Worm (Caenorhabditis elegans) whole organism, L4 larva: Measurements from ENCODE around the gene sdz-19.
A peak's percentile ranks its signal among the peaks of the same experiment; 100 is the strongest.

ENCODE experiments used
- D1046.2 ChIP-seq: fragments of 200-800 bp; sonication (Bioruptor generic); IDR thresholded peaks from 2 replicates; pipeline ENCODE4 v1.3.6; 2022; ENCODE audit warnings: missing genetic modification characterization, missing compliant biosample characterization
- F10B5.3 ChIP-seq: sonication (generic microtip); optimal IDR thresholded peaks from 2 replicates; lab custom pipeline; 2016; ENCODE audit warnings: mild to moderate bottlenecking, missing genetic modification characterization, missing compliant biosample characterization
- F26F4.8 ChIP-seq: fragments of 200-800 bp; sonication (Bioruptor generic); conservative IDR thresholded peaks from 2 replicates; pipeline ENCODE4 v1.3.6; 2022; ENCODE audit warnings: missing genetic modification characterization, missing compliant biosample characterization
- F44E2.7 ChIP-seq: fragments of 200-800 bp; sonication (Bioruptor generic); IDR thresholded peaks from 2 replicates; pipeline ENCODE4 v2.1.2; 2022; ENCODE audit warnings: missing genetic modification characterization, missing compliant biosample characterization
- R02D3.7 ChIP-seq: fragments of 150-350 bp; sonication (generic microtip); optimal IDR thresholded peaks from 3 replicates; lab custom pipeline; 2014; ENCODE audit warnings: missing biosample characterization, missing genetic modification characterization
- T20F7.1 ChIP-seq: fragments of 200-800 bp; sonication (Bioruptor generic); optimal IDR thresholded peaks from 2 replicates; lab custom pipeline; 2018; ENCODE audit warnings: mild to moderate bottlenecking, missing genetic modification characterization, missing compliant biosample characterization
- T26A8.4 ChIP-seq: fragments of 200-800 bp; sonication (Bioruptor generic); IDR thresholded peaks from 2 replicates; pipeline ENCODE4 v1.3.6; 2022; ENCODE audit warnings: missing genetic modification characterization, missing compliant biosample characterization
- Y5F2A.4 ChIP-seq: fragments of 200-800 bp; sonication (Bioruptor generic); optimal IDR thresholded peaks from 2 replicates; lab custom pipeline; 2018; ENCODE audit warnings: mild to moderate bottlenecking, missing genetic modification characterization, missing compliant biosample characterization
- ZK546.5 ChIP-seq, 2 experiments: sonication (generic microtip); optimal IDR thresholded peaks; 2 replicates each; lab custom pipeline; 2017; ENCODE audit warnings: missing biosample characterization in 2 of 2, missing genetic modification characterization in 2 of 2
- ama-1 ChIP-seq: fragments of 150-350 bp; optimal IDR thresholded peaks from 2 replicates; lab custom pipeline; 2014; ENCODE audit warnings: inconsistent platforms, mixed read lengths
- ceh-28 ChIP-seq: fragments of 150-350 bp; optimal IDR thresholded peaks from 2 replicates; lab custom pipeline; 2014; ENCODE audit warnings: missing biosample characterization, missing genetic modification reagents, missing genetic modification characterization
- ceh-62 ChIP-seq: sonication (generic microtip); optimal IDR thresholded peaks from 2 replicates; lab custom pipeline; 2017; ENCODE audit warnings: missing biosample characterization, missing genetic modification characterization
- ceh-82 ChIP-seq: sonication (generic microtip); optimal IDR thresholded peaks from 2 replicates; lab custom pipeline; 2017; ENCODE audit warnings: missing biosample characterization, missing genetic modification characterization
- ces-1 ChIP-seq: fragments of 150-350 bp; sonication (generic microtip); optimal IDR thresholded peaks from 4 replicates; lab custom pipeline; 2014; ENCODE audit warnings: missing biosample characterization, missing genetic modification reagents, missing genetic modification characterization
- cey-2 ChIP-seq: sonication (generic microtip); optimal IDR thresholded peaks from 3 replicates; lab custom pipeline; 2017; ENCODE audit warnings: missing genetic modification characterization, mild to moderate bottlenecking, missing compliant biosample characterization, antibody characterized with exemption, borderline replicate concordance; ENCODE audit not compliant: insufficient read depth
- ctbp-1 ChIP-seq: fragments of 200-800 bp; sonication (Bioruptor generic); IDR thresholded peaks from 2 replicates; pipeline ENCODE4 v1.3.6; 2022; ENCODE audit warnings: missing genetic modification reagents, missing genetic modification characterization, missing compliant biosample characterization
- daf-12 ChIP-seq: fragments of 150-350 bp; optimal IDR thresholded peaks from 2 replicates; lab custom pipeline; 2014; ENCODE audit warnings: missing biosample characterization, missing genetic modification reagents, missing genetic modification characterization
- daf-8 ChIP-seq: fragments of 200-800 bp; sonication (Bioruptor generic); IDR thresholded peaks from 2 replicates; pipeline ENCODE4 v1.3.6; 2022; ENCODE audit warnings: missing genetic modification characterization, missing compliant biosample characterization
- dmd-6 ChIP-seq: fragments of 200-800 bp; sonication (Bioruptor generic); IDR thresholded peaks from 2 replicates; pipeline ENCODE4 v1.3.6; 2022; ENCODE audit warnings: missing genetic modification reagents, missing genetic modification characterization, missing compliant biosample characterization
- duxl-1 ChIP-seq: sonication (generic microtip); optimal IDR thresholded peaks from 2 replicates; lab custom pipeline; 2016; ENCODE audit warnings: mild to moderate bottlenecking, missing genetic modification characterization, moderate library complexity, missing compliant biosample characterization; ENCODE audit not compliant: poor library complexity
- dve-1 ChIP-seq: sonication (generic microtip); optimal IDR thresholded peaks from 2 replicates; lab custom pipeline; 2017; ENCODE audit warnings: antibody characterized with exemption, mild to moderate bottlenecking, missing genetic modification characterization, missing compliant biosample characterization; ENCODE audit not compliant: insufficient read depth
- egl-27 ChIP-seq: sonication (generic microtip); optimal IDR thresholded peaks from 3 replicates; lab custom pipeline; 2017; ENCODE audit warnings: missing biosample characterization, missing genetic modification reagents, missing genetic modification characterization
- gei-8 ChIP-seq: fragments of 200-800 bp; sonication (Bioruptor generic); optimal IDR thresholded peaks from 2 replicates; lab custom pipeline; 2018; ENCODE audit warnings: mild to moderate bottlenecking, missing genetic modification characterization, missing compliant biosample characterization
- hlh-30 ChIP-seq: sonication (generic microtip); optimal IDR thresholded peaks from 2 replicates; lab custom pipeline; 2017; ENCODE audit warnings: antibody characterized with exemption, mild to moderate bottlenecking, missing genetic modification characterization, missing compliant biosample characterization; ENCODE audit not compliant: insufficient read depth
- hmg-1.1 ChIP-seq: fragments of 200-800 bp; sonication (Bioruptor generic); IDR thresholded peaks from 2 replicates; pipeline ENCODE4 v1.3.6; 2022; ENCODE audit warnings: missing genetic modification reagents, missing genetic modification characterization, missing compliant biosample characterization
- lim-7 ChIP-seq: fragments of 200-800 bp; sonication (Bioruptor generic); IDR thresholded peaks from 2 replicates; pipeline ENCODE4 v1.3.6; 2022; ENCODE audit warnings: missing genetic modification characterization, missing compliant biosample characterization
- lin-15B ChIP-seq: fragments of 150-350 bp; sonication (generic microtip); optimal IDR thresholded peaks from 3 replicates; lab custom pipeline; 2014; ENCODE audit warnings: missing biosample characterization, missing genetic modification characterization
- lin-29 ChIP-seq: fragments of 200-800 bp; sonication (Bioruptor generic); IDR thresholded peaks from 2 replicates; pipeline ENCODE4 v1.3.6; 2022; ENCODE audit warnings: missing genetic modification reagents, missing genetic modification characterization, missing compliant biosample characterization
- lin-38 ChIP-seq: fragments of 200-800 bp; sonication (Bioruptor generic); IDR thresholded peaks from 2 replicates; pipeline ENCODE4 v1.3.6; 2022; ENCODE audit warnings: missing genetic modification reagents, missing genetic modification characterization, missing compliant biosample characterization
- lir-3 ChIP-seq: sonication (generic microtip); optimal IDR thresholded peaks from 2 replicates; lab custom pipeline; 2016; ENCODE audit warnings: mild to moderate bottlenecking, missing genetic modification characterization, missing compliant biosample characterization
- mdt-29 ChIP-seq: fragments of 200-800 bp; sonication (Bioruptor generic); IDR thresholded peaks from 2 replicates; pipeline ENCODE4 v1.3.6; 2022; ENCODE audit warnings: missing genetic modification reagents, missing genetic modification characterization, missing compliant biosample characterization
- mep-1 ChIP-seq: fragments of 150-350 bp; sonication (generic microtip); optimal IDR thresholded peaks from 3 replicates; lab custom pipeline; 2014; ENCODE audit warnings: missing biosample characterization, missing genetic modification characterization
- mxl-2 ChIP-seq: fragments of 200-800 bp; sonication (Bioruptor generic); conservative IDR thresholded peaks from 2 replicates; pipeline ENCODE4 v1.3.6; 2022; ENCODE audit warnings: missing genetic modification reagents, missing genetic modification characterization, missing compliant biosample characterization
- nhr-11 ChIP-seq: fragments of 150-350 bp; optimal IDR thresholded peaks from 2 replicates; lab custom pipeline; 2014; ENCODE audit warnings: missing biosample characterization, missing genetic modification characterization
- nhr-111 ChIP-seq: fragments of 200-800 bp; sonication (Bioruptor generic); optimal IDR thresholded peaks from 2 replicates; lab custom pipeline; 2018; ENCODE audit warnings: mild to moderate bottlenecking, missing genetic modification characterization, missing compliant biosample characterization
- nhr-237 ChIP-seq: sonication (generic microtip); optimal IDR thresholded peaks from 2 replicates; lab custom pipeline; 2017; ENCODE audit warnings: missing biosample characterization, missing genetic modification characterization
- nhr-25 ChIP-seq: sonication (generic microtip); optimal IDR thresholded peaks from 2 replicates; lab custom pipeline; 2017; ENCODE audit warnings: missing genetic modification characterization, mild to moderate bottlenecking, missing compliant biosample characterization, antibody characterized with exemption, moderate library complexity, borderline replicate concordance; ENCODE audit not compliant: insufficient read depth
- nhr-28 ChIP-seq: fragments of 150-350 bp; optimal IDR thresholded peaks from 2 replicates; lab custom pipeline; 2014; ENCODE audit warnings: missing biosample characterization, missing genetic modification characterization
- nhr-6 ChIP-seq: fragments of 150-350 bp; optimal IDR thresholded peaks from 2 replicates; lab custom pipeline; 2014; ENCODE audit warnings: missing biosample characterization, missing genetic modification characterization
- nhr-77 ChIP-seq: fragments of 150-350 bp; optimal IDR thresholded peaks from 2 replicates; lab custom pipeline; 2014; ENCODE audit warnings: missing biosample characterization, missing genetic modification characterization
- pha-4 ChIP-seq, 2 experiments: fragments of 150-350 bp in 1 of 2; fragments of 200-800 bp in 1 of 2; sonication (Bioruptor generic) in 1 of 2; IDR thresholded peaks in 1 of 2; optimal IDR thresholded peaks in 1 of 2; 2 replicates each; pipeline versions ENCODE4 v1.3.6 to Lab custom; 2014 to 2022; ENCODE audit warnings: missing genetic modification characterization in 2 of 2, missing genetic modification reagents in 2 of 2, missing biosample characterization in 1 of 2, missing compliant biosample characterization in 1 of 2
- php-3 ChIP-seq: fragments of 200-800 bp; sonication (Bioruptor generic); IDR thresholded peaks from 2 replicates; pipeline ENCODE4 v1.3.6; 2022; ENCODE audit warnings: missing genetic modification reagents, missing genetic modification characterization, missing compliant biosample characterization
- pqm-1 ChIP-seq: sonication (generic microtip); optimal IDR thresholded peaks from 2 replicates; lab custom pipeline; 2017; ENCODE audit warnings: missing biosample characterization, missing genetic modification characterization
- rbr-2 ChIP-seq: sonication (generic microtip); optimal IDR thresholded peaks from 2 replicates; lab custom pipeline; 2016; ENCODE audit warnings: missing genotype, missing genetic modification characterization, missing compliant biosample characterization
- sdz-12 ChIP-seq: fragments of 200-800 bp; sonication (Bioruptor generic); optimal IDR thresholded peaks from 2 replicates; lab custom pipeline; 2018; ENCODE audit warnings: mild to moderate bottlenecking, missing genetic modification characterization, missing compliant biosample characterization
- set-16 ChIP-seq: fragments of 200-800 bp; sonication (Bioruptor generic); IDR thresholded peaks from 2 replicates; pipeline ENCODE4 v1.3.6; 2022; ENCODE audit warnings: missing genetic modification reagents, missing genetic modification characterization, missing compliant biosample characterization
- skn-1 ChIP-seq: fragments of 150-350 bp; optimal IDR thresholded peaks from 2 replicates; lab custom pipeline; 2014; ENCODE audit warnings: missing biosample characterization, missing genetic modification characterization
- snpc-4 ChIP-seq: fragments of 150-350 bp; optimal IDR thresholded peaks from 2 replicates; lab custom pipeline; 2014; ENCODE audit warnings: missing biosample characterization, missing genetic modification characterization
- unc-39 ChIP-seq: sonication (generic microtip); optimal IDR thresholded peaks from 2 replicates; lab custom pipeline; 2017; ENCODE audit warnings: missing biosample characterization, missing genetic modification characterization
- zfp-3 ChIP-seq: fragments of 200-800 bp; sonication (Bioruptor generic); conservative IDR thresholded peaks from 2 replicates; pipeline ENCODE4 v1.3.6; 2022; ENCODE audit warnings: missing genetic modification reagents, missing genetic modification characterization, missing compliant biosample characterization
- zip-2 ChIP-seq: fragments of 150-350 bp; optimal IDR thresholded peaks from 2 replicates; lab custom pipeline; 2014; ENCODE audit warnings: missing biosample characterization, missing genetic modification characterization
- ztf-11 ChIP-seq: fragments of 150-350 bp; optimal IDR thresholded peaks from 2 replicates; lab custom pipeline; 2014; ENCODE audit warnings: missing biosample characterization, missing genetic modification characterization

sdz-19 gene

DNA sequence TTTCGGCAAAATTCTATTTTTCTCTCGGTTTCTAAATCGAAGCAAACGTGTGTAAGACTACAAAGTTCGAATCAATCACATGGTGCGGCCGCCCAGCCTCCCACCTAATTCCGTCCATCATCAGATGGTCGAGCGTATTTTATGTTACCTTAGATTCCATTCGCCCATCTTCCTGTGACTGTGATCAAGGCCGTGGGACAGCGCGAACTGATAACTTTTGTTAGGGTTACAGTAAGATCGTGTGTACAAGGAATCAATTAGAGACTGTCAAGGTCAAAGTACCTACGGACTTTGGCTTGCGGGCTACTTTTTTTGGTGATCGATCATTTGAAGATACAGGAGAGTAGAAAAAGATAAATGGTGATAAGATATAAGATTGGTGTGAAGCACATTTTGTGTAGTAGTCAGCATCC is 19.9 kb upstream of the sdz-19 start (continued):
- TF ChIP-seq lin-15B (tag; lab: Kevin White, UChicago) (no peak), F10B5.3 (no peak), ceh-28 (tag; lab: Kevin White, UChicago) (no peak), nhr-111 (GFP tag; lab: Kevin White, UChicago) (no peak), T20F7.1 (GFP tag; lab: Kevin White, UChicago) (no peak), mep-1 (tag; lab: Kevin White, UChicago) (peak; percentile 68), dve-1 (peak; percentile 45), nhr-6 (tag; lab: Kevin White, UChicago) (no peak), pqm-1 (tag; lab: Kevin White, UChicago) (no peak), ztf-11 (no peak), gei-8 (GFP tag; lab: Kevin White, UChicago) (no peak), mxl-2 (GFP tag; lab: Robert Waterston, UW) (no peak), pha-4 (GFP tag; IDR thresholded peaks at IDR 0.05; lab: Robert Waterston, UW) (no peak), pha-4 (tag; optimal IDR thresholded peaks at IDR 0.05; lab: Kevin White, UChicago) (no peak), hmg-1.1 (GFP tag; lab: Robert Waterston, UW) (peak; percentile 50; the same call in 1 of the 2 replicates), ceh-62 (tag; lab: Kevin White, UChicago) (no peak), ces-1 (GFP tag; lab: Kevin White, UChicago) (no peak), rbr-2 (tag; lab: Kevin White, UChicago) (no peak), F44E2.7 (GFP tag; lab: Robert Waterston, UW) (no peak), egl-27 (tag; lab: Kevin White, UChicago) (no peak), set-16 (GFP tag; lab: Robert Waterston, UW) (no peak), unc-39 (tag; lab: Kevin White, UChicago) (no peak), zfp-3 (GFP tag; lab: Robert Waterston, UW) (no peak), D1046.2 (GFP tag; lab: Robert Waterston, UW) (no peak), daf-8 (GFP tag; lab: Robert Waterston, UW) (no peak), mdt-29 (GFP tag; lab: Robert Waterston, UW) (no peak), snpc-4 (no peak), zip-2 (no peak), ctbp-1 (GFP tag; lab: Robert Waterston, UW) (no peak), nhr-28 (peak; percentile 96), lim-7 (GFP tag; lab: Robert Waterston, UW) (0 out of 2 replicates have a peak, but pooled peaks have one; percentile 25), nhr-25 (tag; lab: Kevin White, UChicago) (peak; percentile 56), T26A8.4 (GFP tag; lab: Robert Waterston, UW) (no peak), skn-1 (tag; lab: Kevin White, UChicago) (no peak), lir-3 (tag; lab: Kevin White, UChicago) (no peak), ZK546.5 (tag; optimal IDR thresholded peaks at IDR 0.05; lab: Kevin White, UChicago) (no peak), duxl-1 (tag; lab: Kevin White, UChicago) (no peak), nhr-237 (no peak), F26F4.8 (GFP tag; lab: Robert Waterston, UW) (no peak), ceh-82 (no peak), nhr-77 (tag; lab: Kevin White, UChicago) (peak; percentile 29), lin-29 (no peak), daf-12 (tag; lab: Kevin White, UChicago) (no peak), Y5F2A.4 (GFP tag; lab: Kevin White, UChicago) (no peak), hlh-30 (tag; lab: Kevin White, UChicago) (peak; percentile 87), cey-2 (tag; lab: Kevin White, UChicago) (peak; percentile 61), lin-38 (no peak), nhr-11 (tag; lab: Kevin White, UChicago) (peak; percentile 69), php-3 (GFP tag; lab: Robert Waterston, UW) (no peak), ama-1 (lab: Kevin White, UChicago) (no peak), R02D3.7 (no peak), sdz-12 (GFP tag; lab: Kevin White, UChicago) (no peak), dmd-6 (peak; percentile 76)
